Worm (Caenorhabditis elegans) whole organism, mixed stage, embryonic: Measurements from ENCODE around the gene tlp-1.

Source experiments
- bed-3 ChIP-seq: fragments of 200-800 bp; sonication (Bioruptor generic); optimal IDR thresholded peaks from 3 replicates; lab custom pipeline; 2018; ENCODE audit warnings: mild to moderate bottlenecking, missing genetic modification characterization, moderate library complexity, missing compliant biosample characterization
- ces-1 ChIP-seq: fragments of 150-350 bp; optimal IDR thresholded peaks from 2 replicates; lab custom pipeline; 2014; ENCODE audit warnings: missing biosample characterization, missing genetic modification reagents, missing genetic modification characterization
- nhr-12 ChIP-seq: fragments of 150-350 bp; optimal IDR thresholded peaks from 2 replicates; lab custom pipeline; 2014; ENCODE audit warnings: missing biosample characterization, missing genetic modification characterization
- nhr-2 ChIP-seq: fragments of 150-350 bp; optimal IDR thresholded peaks from 2 replicates; lab custom pipeline; 2014; ENCODE audit warnings: missing biosample characterization, missing genetic modification characterization
- nhr-28 ChIP-seq: fragments of 150-350 bp; optimal IDR thresholded peaks from 2 replicates; lab custom pipeline; 2014; ENCODE audit warnings: missing biosample characterization, missing genetic modification characterization
- nhr-76 ChIP-seq: sonication (generic microtip); optimal IDR thresholded peaks from 2 replicates; lab custom pipeline; 2017; ENCODE audit warnings: missing biosample characterization, missing genetic modification characterization
- pha-4 ChIP-seq: fragments of 150-350 bp; optimal IDR thresholded peaks from 2 replicates; lab custom pipeline; 2018; ENCODE audit warnings: missing biosample characterization, missing genetic modification reagents, missing genetic modification characterization
- sptf-1 ChIP-seq: sonication (generic microtip); optimal IDR thresholded peaks from 2 replicates; lab custom pipeline; 2017; ENCODE audit warnings: mild to moderate bottlenecking, missing genetic modification characterization, moderate library complexity, missing compliant biosample characterization
- tbx-8 ChIP-seq: fragments of 200-800 bp; sonication (Bioruptor generic); optimal IDR thresholded peaks from 2 replicates; lab custom pipeline; 2018; ENCODE audit warnings: mild to moderate bottlenecking, missing genetic modification characterization, moderate library complexity, missing compliant biosample characterization
- unc-62 ChIP-seq: fragments of 150-350 bp; optimal IDR thresholded peaks from 2 replicates; lab custom pipeline; 2014; ENCODE audit warnings: missing biosample characterization, missing genetic modification reagents, missing genetic modification characterization
- ztf-11 ChIP-seq: fragments of 150-350 bp; optimal IDR thresholded peaks from 2 replicates; lab custom pipeline; 2014; ENCODE audit warnings: missing biosample characterization, missing genetic modification characterization

- TF ChIP-seq ces-1 (GFP tag; lab: Kevin White, UChicago) (no peak), pha-4 (tag; lab: Kevin White, UChicago) (no peak), ztf-11 (tag; lab: Kevin White, UChicago) (no peak), unc-62 (GFP tag; lab: Kevin White, UChicago) (no peak), nhr-12 (tag; lab: Kevin White, UChicago) (no peak), tbx-8 (no peak), nhr-28 (no peak), nhr-2 (no peak), sptf-1 (tag; lab: Kevin White, UChicago) (no peak), nhr-76 (tag; lab: Kevin White, UChicago) (no peak), bed-3 (no peak)
Observed at ce11 chrIV:13742244-13742643, 38.4 kb upstream of the tlp-1 start, which contains the start of gene C47A4.3.
